Fruit fly (Drosophila melanogaster): ENCODE measurements around the gene CG11686.

- TF ChIP-seq psq (optimal IDR thresholded peaks at IDR 0.05) (no peak), EcR (GFP tag; optimal IDR thresholded peaks at IDR 0.05) (no peak), CG8478 (optimal IDR thresholded peaks at IDR 0.05) (no peak), pan (optimal IDR thresholded peaks at IDR 0.05) (no peak), usp (GFP tag; optimal IDR thresholded peaks at IDR 0.05) (no peak), Dll (optimal IDR thresholded peaks at IDR 0.05) (no peak)
These were observed 43.0 kb downstream of the CG11686 start, which contains the start of gene CG43208 for dm6 chr3R:13303126-13303525.

Data from whole organism.